Fruit fly (Drosophila melanogaster): ENCODE results near the gene Vha16-2.

The Vha16-2 gene

dm6 chr3L:11488264-11488663 lies 13.5 kb downstream of the Vha16-2 start:
- no peak for TF ChIP-seq CG17801 (GFP tag; optimal IDR thresholded peaks at IDR 0.05; ENCODE audit: partially characterized antibody)

dm6 chr3L:11489489-11489888 lies 14.7 kb downstream of the Vha16-2 start:
- no peak for TF ChIP-seq CG17801 (GFP tag; optimal IDR thresholded peaks at IDR 0.05; ENCODE audit: partially characterized antibody)

dm6 chr3L:11490539-11490938 lies 15.8 kb downstream of the Vha16-2 start:
- no peak for TF ChIP-seq CG17801 (GFP tag; optimal IDR thresholded peaks at IDR 0.05; ENCODE audit: partially characterized antibody)

DNA sequence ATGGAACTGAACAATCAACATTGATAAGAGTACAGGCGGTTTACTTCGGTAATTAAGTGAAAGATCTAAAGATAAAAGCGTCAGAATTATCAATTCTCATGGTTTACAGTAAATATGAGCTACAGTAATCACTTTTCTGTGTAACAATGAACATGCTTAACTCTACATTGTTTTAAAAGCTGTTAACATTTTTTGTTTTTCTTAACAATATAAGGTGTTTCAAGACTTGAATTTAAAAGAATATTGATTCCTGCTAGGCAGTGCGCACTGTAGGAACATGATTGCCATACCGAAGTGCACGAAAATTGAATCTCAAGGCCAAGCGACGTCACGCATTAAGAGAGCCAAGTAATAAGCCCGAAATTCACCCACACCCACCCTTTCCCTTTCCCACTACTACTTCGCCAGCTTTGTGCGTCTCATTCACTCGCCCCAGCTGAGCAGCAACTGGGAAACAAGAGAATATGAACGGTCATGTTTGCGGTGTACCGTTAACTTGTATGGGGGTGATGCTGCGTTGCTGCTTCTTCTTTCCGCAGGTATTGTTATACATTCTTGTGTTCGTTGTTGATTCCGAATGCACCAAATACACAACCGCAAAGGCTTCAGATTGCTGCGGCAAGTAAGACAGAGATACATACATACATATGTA lies 16.6 kb downstream of the Vha16-2 start:
- peak; percentile 82 for TF ChIP-seq CG17801 (GFP tag; optimal IDR thresholded peaks at IDR 0.05; ENCODE audit: partially characterized antibody)

DNA sequence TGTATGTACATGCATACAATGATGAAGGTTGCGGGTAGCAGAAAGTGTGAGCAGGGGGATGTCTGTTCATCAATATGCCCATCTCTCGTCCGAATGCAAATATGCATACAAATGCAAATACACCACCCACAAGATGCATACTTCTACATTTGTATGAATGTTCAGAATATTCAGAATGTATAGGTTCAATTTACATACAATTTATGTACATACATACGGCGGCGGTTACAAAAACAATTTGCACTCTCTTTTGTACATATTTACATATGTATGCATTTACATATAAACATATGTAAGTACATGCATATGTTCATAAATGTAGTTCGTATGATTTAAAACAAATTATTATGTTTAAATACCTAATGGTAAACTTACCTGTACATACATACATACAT lies 17.1 kb downstream of the Vha16-2 start:
- no peak for TF ChIP-seq CG17801 (GFP tag; optimal IDR thresholded peaks at IDR 0.05; ENCODE audit: partially characterized antibody)

- no peak for TF ChIP-seq CG17801 (GFP tag; optimal IDR thresholded peaks at IDR 0.05; ENCODE audit: partially characterized antibody)
Observed at dm6 chr3L:11492457-11492856, 17.7 kb downstream of the Vha16-2 start.

dm6 chr3L:11493090-11493807 lies 18.5 kb downstream of the Vha16-2 start:
- peak; percentile 34 for TF ChIP-seq CG17801 (GFP tag; optimal IDR thresholded peaks at IDR 0.05; ENCODE audit: partially characterized antibody)

- no peak for TF ChIP-seq CG17801 (GFP tag; optimal IDR thresholded peaks at IDR 0.05; ENCODE audit: partially characterized antibody)
Observed at dm6 chr3L:11508337-11508736, 33.6 kb downstream of the Vha16-2 start, which contains the start of gene CG33500. TSS of gene CG33500 (plus strand) at chr3L:11508637.

DNA sequence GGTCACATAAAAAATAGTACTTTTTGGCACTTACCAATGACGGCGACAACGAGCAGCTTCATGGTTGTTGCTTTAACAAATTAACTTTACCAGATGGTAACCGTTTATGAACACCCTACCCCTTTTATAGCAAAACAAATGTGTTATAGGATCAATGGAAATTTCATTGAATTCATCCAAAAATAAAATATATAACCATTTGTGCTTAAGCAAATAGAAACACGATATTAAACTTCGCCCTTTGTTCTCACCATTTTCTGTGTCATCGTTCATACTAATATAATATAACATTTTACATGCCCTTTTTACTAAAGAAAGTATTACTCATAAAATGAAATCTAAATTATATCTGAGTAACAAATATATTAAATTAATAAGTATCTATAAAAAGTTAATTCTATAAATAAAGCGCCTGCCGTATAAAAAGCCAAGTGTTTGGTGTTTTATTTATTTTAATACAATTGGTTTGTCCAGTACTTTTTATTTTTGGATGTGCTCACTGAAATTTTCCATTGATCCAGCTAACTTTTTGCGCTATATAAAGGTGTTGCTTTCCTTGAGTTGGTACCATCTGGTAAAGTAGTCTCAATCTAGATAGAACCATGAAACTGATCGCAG lies 34.6 kb downstream of the Vha16-2 start, which contains the start of the genes Sgs8 and Sgs7:
Gene Sgs8 (minus strand): TSS at position 101 of the 618 bp plus-strand sequence.
Gene Sgs7 (plus strand): TSS at position 568 of the 618 bp plus-strand sequence.
- TF ChIP-seq CG17801 (GFP tag; optimal IDR thresholded peaks at IDR 0.05; ENCODE audit: partially characterized antibody): no peak

- no peak for TF ChIP-seq CG17801 (GFP tag; optimal IDR thresholded peaks at IDR 0.05; ENCODE audit: partially characterized antibody)
Observed at dm6 chr3L:11510489-11510888, 35.7 kb downstream of the Vha16-2 start, which contains the start of gene CG33272. TSS of gene CG33272 (minus strand) at chr3L:11510589.

- no peak for TF ChIP-seq CG17801 (GFP tag; optimal IDR thresholded peaks at IDR 0.05; ENCODE audit: partially characterized antibody)
Observed at dm6 chr3L:11511243-11511642, 36.5 kb downstream of the Vha16-2 start.

dm6 chr3L:11511921-11512320 lies 37.2 kb downstream of the Vha16-2 start, which contains the start of gene Sgs3:
TSS of gene Sgs3 (plus strand) at chr3L:11512221.
- no peak for TF ChIP-seq CG17801 (GFP tag; optimal IDR thresholded peaks at IDR 0.05; ENCODE audit: partially characterized antibody)

dm6 chr3L:11513405-11513804 lies 38.6 kb downstream of the Vha16-2 start, which contains the start of gene CG7512:
TSS of gene CG7512 (plus strand) at chr3L:11513705.
- no peak for TF ChIP-seq CG17801 (GFP tag; optimal IDR thresholded peaks at IDR 0.05; ENCODE audit: partially characterized antibody)

- TF ChIP-seq CG17801 (GFP tag; optimal IDR thresholded peaks at IDR 0.05; ENCODE audit: partially characterized antibody): no peak
Observed at dm6 chr3L:11515349-11516079, 40.8 kb downstream of the Vha16-2 start.

DNA sequence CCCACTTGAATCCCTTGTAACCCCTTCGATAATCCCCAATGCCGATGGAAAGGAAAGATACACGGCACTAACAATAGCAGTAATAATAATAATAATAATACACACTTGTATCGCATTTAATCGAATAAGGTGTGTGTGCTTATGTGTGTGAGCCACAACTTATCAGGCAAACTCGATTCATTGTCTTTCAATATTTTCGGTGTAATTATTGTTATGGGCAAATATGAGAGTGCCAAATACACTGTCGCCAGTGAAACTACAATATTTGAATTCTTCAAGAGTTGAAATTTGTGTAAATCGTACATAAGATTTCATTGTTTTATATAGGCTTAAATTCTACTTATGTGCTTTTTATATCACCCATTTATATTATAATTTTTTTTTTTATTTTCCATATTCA lies 41.5 kb downstream of the Vha16-2 start:
- no peak for TF ChIP-seq CG17801 (GFP tag; optimal IDR thresholded peaks at IDR 0.05; ENCODE audit: partially characterized antibody)

Data from ovary, adult (tissue).